Fruit fly (Drosophila melanogaster) whole organism, wandering third instar larva: ENCODE data around the gene pie.

ENCODE experiments used
- Abd-B ChIP-seq: fragments of >200 bp; optimal IDR thresholded peaks from 2 replicates; lab custom pipeline; 2017; ENCODE audit warnings: missing biosample characterization, missing genetic modification characterization
- CG32264 ChIP-seq: fragments of 200-800 bp; sonication (Bioruptor generic); optimal IDR thresholded peaks from 2 replicates; lab custom pipeline; 2016; ENCODE audit warnings: missing biosample characterization, missing genetic modification characterization
- CG9705 ChIP-seq: fragments of 200-800 bp; sonication (Bioruptor generic); optimal IDR thresholded peaks from 2 replicates; lab custom pipeline; 2018; ENCODE audit warnings: missing biosample characterization, mild to moderate bottlenecking, missing genetic modification characterization
- Dif ChIP-seq: fragments of 200-275, 200-300 bp; sonication (Bioruptor generic); optimal IDR thresholded peaks from 2 replicates; lab custom pipeline; 2018; ENCODE audit warnings: missing biosample characterization, missing genetic modification characterization; ENCODE audit not compliant: partially characterized antibody
- HLH106 ChIP-seq: fragments of 200-800 bp; optimal IDR thresholded peaks from 3 replicates; lab custom pipeline; 2019; ENCODE audit warnings: missing biosample characterization, mild to moderate bottlenecking, missing genetic modification characterization, moderate library complexity
- Hr78 ChIP-seq: fragments of >200 bp; optimal IDR thresholded peaks from 2 replicates; lab custom pipeline; 2017; ENCODE audit warnings: missing biosample characterization, missing genetic modification characterization
- Jra ChIP-seq: sonication (Bioruptor generic); optimal IDR thresholded peaks from 2 replicates; lab custom pipeline; 2016; ENCODE audit warnings: missing biosample characterization, missing genetic modification characterization
- Mio ChIP-seq: sonication (Bioruptor generic); optimal IDR thresholded peaks from 2 replicates; lab custom pipeline; 2016; ENCODE audit warnings: missing biosample characterization, missing genetic modification characterization
- N ChIP-seq: fragments of >200 bp; optimal IDR thresholded peaks from 2 replicates; lab custom pipeline; 2018; ENCODE audit warnings: missing biosample characterization, missing external identifiers, missing genetic modification characterization
- OdsH ChIP-seq: fragments of 200-800 bp; sonication (Bioruptor generic); optimal IDR thresholded peaks from 2 replicates; lab custom pipeline; 2016; ENCODE audit warnings: missing biosample characterization, mild to moderate bottlenecking, missing genetic modification characterization
- Rel ChIP-seq, 2 experiments: fragments of 200-800 bp; sonication (Bioruptor generic) in 1 of 2; optimal IDR thresholded peaks; 2 replicates in 1 of 2; 3 replicates in 1 of 2; lab custom pipeline; 2016 to 2019; ENCODE audit warnings: mild to moderate bottlenecking in 2 of 2, missing biosample characterization in 2 of 2, missing genetic modification characterization in 2 of 2, moderate library complexity in 1 of 2
- Sp1 ChIP-seq: fragments of 200-800 bp; sonication (Bioruptor generic); optimal IDR thresholded peaks from 3 replicates; lab custom pipeline; 2019; ENCODE audit warnings: missing biosample characterization, mild to moderate bottlenecking, missing genetic modification characterization, moderate library complexity
- Vsx2 ChIP-seq: fragments of 200-300, 225-300 bp; sonication (Bioruptor generic); optimal IDR thresholded peaks from 2 replicates; lab custom pipeline; 2018; ENCODE audit warnings: missing biosample characterization, missing genetic modification characterization; ENCODE audit not compliant: partially characterized antibody
- br ChIP-seq: fragments of 200-800 bp; sonication (Bioruptor generic); optimal IDR thresholded peaks from 2 replicates; lab custom pipeline; 2016; ENCODE audit warnings: missing biosample characterization, missing genetic modification characterization
- brk ChIP-seq: fragments of 200-800 bp; sonication (Bioruptor generic); optimal IDR thresholded peaks from 2 replicates; lab custom pipeline; 2016; ENCODE audit warnings: missing biosample characterization, mild to moderate bottlenecking, missing genetic modification characterization
- dl ChIP-seq, 2 experiments: fragments of 175-275, 200-275 bp in 1 of 2; fragments of 200-275 bp in 1 of 2; sonication (Bioruptor generic); optimal IDR thresholded peaks; lab custom pipeline; 2018; ENCODE audit warnings: mild to moderate bottlenecking in 2 of 2, missing biosample characterization in 2 of 2, missing genetic modification characterization in 2 of 2, moderate library complexity in 2 of 2; ENCODE audit not compliant: partially characterized antibody in 2 of 2, insufficient read depth in 1 of 2
- dmrt93B ChIP-seq: fragments of 200-800 bp; sonication (Bioruptor generic); optimal IDR thresholded peaks from 2 replicates; lab custom pipeline; 2018; ENCODE audit warnings: missing biosample characterization, mild to moderate bottlenecking, missing genetic modification characterization
- dsf ChIP-seq: sonication (Bioruptor generic); optimal IDR thresholded peaks from 2 replicates; lab custom pipeline; 2016; ENCODE audit warnings: missing biosample characterization, missing genetic modification characterization, borderline replicate concordance
- ey ChIP-seq: fragments of 200-800 bp; sonication (Bioruptor generic); optimal IDR thresholded peaks from 2 replicates; lab custom pipeline; 2016; ENCODE audit warnings: missing biosample characterization, missing genetic modification characterization
- foxo ChIP-seq, 2 experiments: fragments of 200-800 bp; sonication (Bioruptor generic); optimal IDR thresholded peaks; 2 replicates in 1 of 2; 3 replicates in 1 of 2; lab custom pipeline; 2016 to 2017; ENCODE audit warnings: missing biosample characterization in 2 of 2, missing genetic modification characterization in 2 of 2
- fru ChIP-seq: fragments of 200-800 bp; sonication (Bioruptor generic); optimal IDR thresholded peaks from 3 replicates; lab custom pipeline; 2016; ENCODE audit warnings: missing biosample characterization, mild to moderate bottlenecking, missing genetic modification characterization
- h ChIP-seq: fragments of 200-800 bp; sonication (Bioruptor generic); optimal IDR thresholded peaks from 3 replicates; lab custom pipeline; 2016; ENCODE audit warnings: missing biosample characterization, mild to moderate bottlenecking, missing genetic modification characterization
- lola ChIP-seq: fragments of >200 bp; optimal IDR thresholded peaks from 2 replicates; lab custom pipeline; 2017; ENCODE audit warnings: missing biosample characterization, missing genetic modification characterization
- pan ChIP-seq: fragments of >200 bp; optimal IDR thresholded peaks from 2 replicates; lab custom pipeline; 2017
- rgr ChIP-seq: fragments of 200-800 bp; sonication (Bioruptor generic); optimal IDR thresholded peaks from 3 replicates; lab custom pipeline; 2016; ENCODE audit warnings: missing biosample characterization, mild to moderate bottlenecking, missing genetic modification characterization
- sv ChIP-seq: fragments of 200-800 bp; sonication (Bioruptor generic); optimal IDR thresholded peaks from 3 replicates; lab custom pipeline; 2016; ENCODE audit warnings: missing biosample characterization, missing genetic modification characterization
- tai ChIP-seq: sonication (Bioruptor generic); optimal IDR thresholded peaks from 2 replicates; lab custom pipeline; 2016; ENCODE audit warnings: missing biosample characterization, missing genetic modification characterization
- usp ChIP-seq: fragments of >200 bp; optimal IDR thresholded peaks from 2 replicates; lab custom pipeline; 2017; ENCODE audit warnings: missing biosample characterization, missing genetic modification characterization
- woc ChIP-seq: sonication (Bioruptor generic); optimal IDR thresholded peaks from 2 replicates; lab custom pipeline; 2016; ENCODE audit warnings: missing biosample characterization, mild to moderate bottlenecking, missing genetic modification characterization

Gene pie

dm6 chr2L:10422643-10423606 is at the start of gene pie, which contains the start of gene Wdfy2:
pie (minus strand) TSS chr2L:10422780.
Wdfy2 (plus strand) TSS chr2L:10423291.
- TF ChIP-seq dmrt93B (GFP tag; lab: Kevin White, UChicago) = no peak
- TF ChIP-seq lola (GFP tag; lab: Kevin White, UChicago) = peak; percentile 79
- no peak for TF ChIP-seq tai
- TF ChIP-seq woc = peak; percentile 41
- no peak for TF ChIP-seq Rel (GFP tag; optimal IDR thresholded peaks at IDR 0.05; lab: Kevin White, UChicago)
- peak; percentile 95 for TF ChIP-seq Rel (tag; optimal IDR thresholded peaks at IDR 0.05; lab: Kevin White, UChicago)
- no peak for TF ChIP-seq brk
- no peak for TF ChIP-seq dsf (GFP tag; lab: Kevin White, UChicago)
- no peak for TF ChIP-seq OdsH
- TF ChIP-seq Jra (GFP tag; lab: Kevin White, UChicago) = no peak
- TF ChIP-seq N (GFP tag; lab: Kevin White, UChicago) = peak; percentile 99
- peak; percentile 83 for TF ChIP-seq Hr78 (GFP tag; lab: Kevin White, UChicago)
- no peak for TF ChIP-seq HLH106

dm6 chr2L:10472257-10472656 is 49.7 kb upstream of the pie start:
- no peak for TF ChIP-seq woc
- no peak for TF ChIP-seq Sp1 (GFP tag; lab: Kevin White, UChicago)
- TF ChIP-seq usp (GFP tag; lab: Kevin White, UChicago) = no peak
- no peak for TF ChIP-seq Rel (GFP tag; optimal IDR thresholded peaks at IDR 0.05; lab: Kevin White, UChicago)
- TF ChIP-seq Rel (tag; optimal IDR thresholded peaks at IDR 0.05; lab: Kevin White, UChicago) = no peak
- TF ChIP-seq ey = no peak
- no peak for TF ChIP-seq Mio (GFP tag; lab: Kevin White, UChicago)
- TF ChIP-seq Vsx2 (GFP tag; lab: Kevin White, UChicago) = no peak
- TF ChIP-seq dl (GFP tag; optimal IDR thresholded peaks at IDR 0.05; lab: Kevin White, UChicago; ENCODE audit: insufficient read depth in 1 of 2, partially characterized antibody in 2 of 2) = no peak
- TF ChIP-seq Dif (GFP tag; lab: Kevin White, UChicago) = no peak
- no peak for TF ChIP-seq Hr78 (GFP tag; lab: Kevin White, UChicago)
- TF ChIP-seq Jra (GFP tag; lab: Kevin White, UChicago) = no peak
- no peak for TF ChIP-seq rgr (GFP tag; lab: Kevin White, UChicago)
- no peak for TF ChIP-seq pan
- TF ChIP-seq foxo (GFP tag; optimal IDR thresholded peaks at IDR 0.05; lab: Kevin White, UChicago) = no peak

- TF ChIP-seq Abd-B (GFP tag; lab: Kevin White, UChicago) = no peak
- no peak for TF ChIP-seq CG32264 (GFP tag; lab: Kevin White, UChicago)
- TF ChIP-seq CG9705 (GFP tag; lab: Kevin White, UChicago) = no peak
These were observed 47.6 kb upstream of the pie start for dm6 chr2L:10470211-10470610.

- TF ChIP-seq foxo (GFP tag; optimal IDR thresholded peaks at IDR 0.05; lab: Kevin White, UChicago) (no peak), HLH106 (no peak), woc (no peak), Hr78 (GFP tag; lab: Kevin White, UChicago) (no peak), CG9705 (GFP tag; lab: Kevin White, UChicago) (no peak), N (GFP tag; lab: Kevin White, UChicago) (no peak), tai (no peak), Vsx2 (GFP tag; lab: Kevin White, UChicago) (no peak), br (GFP tag; lab: Kevin White, UChicago) (no peak), CG32264 (GFP tag; lab: Kevin White, UChicago) (no peak), lola (GFP tag; lab: Kevin White, UChicago) (no peak), h (GFP tag; lab: Kevin White, UChicago) (no peak), brk (no peak), OdsH (no peak), Sp1 (GFP tag; lab: Kevin White, UChicago) (no peak)
These were observed 46.4 kb upstream of the pie start for dm6 chr2L:10468978-10469377.

- TF ChIP-seq fru (peak; percentile 2), dmrt93B (GFP tag; lab: Kevin White, UChicago) (peak; percentile 24), foxo (GFP tag; optimal IDR thresholded peaks at IDR 0.05; lab: Kevin White, UChicago) (peak in 1 of 2 experiments; percentile 45), tai (no peak), h (GFP tag; lab: Kevin White, UChicago) (peak; percentile 55), sv (GFP tag; lab: Kevin White, UChicago) (peak; percentile 22), HLH106 (peak; percentile 54), lola (GFP tag; lab: Kevin White, UChicago) (no peak), rgr (GFP tag; lab: Kevin White, UChicago) (peak; percentile 36)
These were observed 45.8 kb upstream of the pie start for dm6 chr2L:10468388-10468787.
